Fruit fly (Drosophila melanogaster): ENCODE measurements around the gene Tcs6.

dm6 chr3R:26068135-26068534 lies 10.1 kb upstream of the Tcs6 start:
- no peak for TF ChIP-seq CG8478 (optimal IDR thresholded peaks at IDR 0.05)
- TF ChIP-seq CTCF (optimal IDR thresholded peaks at IDR 0.05), result no peak

Data from S2 (cell line).